Worm (Caenorhabditis elegans) whole organism, L1 larva: ENCODE results near the gene srx-8.

Source experiments
- Y116A8C.19 ChIP-seq: sonication (generic microtip); optimal IDR thresholded peaks from 2 replicates; lab custom pipeline; 2016; ENCODE audit warnings: missing compliant biosample characterization, missing genetic modification characterization, borderline replicate concordance
- ceh-82 ChIP-seq, 3 experiments: fragments of 150-350 bp in 1 of 3; sonication (generic microtip) in 2 of 3; optimal IDR thresholded peaks; 2 replicates each; lab custom pipeline; 2014 to 2017; ENCODE audit warnings: missing biosample characterization in 3 of 3, missing genetic modification characterization in 3 of 3
- efl-3 ChIP-seq: fragments of 200-800 bp; sonication (Bioruptor generic); optimal IDR thresholded peaks from 2 replicates; lab custom pipeline; 2018; ENCODE audit warnings: mild to moderate bottlenecking, missing genetic modification characterization, missing compliant biosample characterization
- elt-3 ChIP-seq, 6 experiments: fragments of 150-350 bp in 1 of 6; sonication (generic microtip); optimal IDR thresholded peaks; 2 replicates each; lab custom pipeline; 2017 to 2018; ENCODE audit warnings: missing biosample characterization in 6 of 6, missing genetic modification characterization in 6 of 6, inconsistent platforms in 1 of 6
- ets-5 ChIP-seq: fragments of 200-800 bp; sonication (Bioruptor generic); IDR thresholded peaks from 2 replicates; pipeline ENCODE4 v1.3.6; 2022; ENCODE audit warnings: missing genetic modification characterization, missing compliant biosample characterization
- fkh-10 ChIP-seq: sonication (generic microtip); optimal IDR thresholded peaks from 2 replicates; lab custom pipeline; 2017; ENCODE audit warnings: missing biosample characterization, missing genetic modification reagents, missing genetic modification characterization
- hlh-17 ChIP-seq: fragments of 200-800 bp; sonication (Bioruptor generic); optimal IDR thresholded peaks from 2 replicates; lab custom pipeline; 2018; ENCODE audit warnings: missing genetic modification characterization, mild to moderate bottlenecking, missing compliant biosample characterization, moderate library complexity, borderline replicate concordance
- hpl-2 ChIP-seq: fragments of 150-350 bp; optimal IDR thresholded peaks from 2 replicates; lab custom pipeline; 2014; ENCODE audit warnings: missing biosample characterization, missing genetic modification reagents, missing genetic modification characterization
- lin-13 ChIP-seq: fragments of 150-350 bp; optimal IDR thresholded peaks from 2 replicates; lab custom pipeline; 2014; ENCODE audit warnings: missing biosample characterization, missing genetic modification reagents, missing genetic modification characterization
- lir-3 ChIP-seq: sonication (generic microtip); optimal IDR thresholded peaks from 2 replicates; lab custom pipeline; 2016; ENCODE audit warnings: mild to moderate bottlenecking, missing genetic modification characterization, moderate library complexity, missing compliant biosample characterization; ENCODE audit not compliant: poor library complexity
- nhr-11 ChIP-seq: fragments of 150-350 bp; optimal IDR thresholded peaks from 2 replicates; lab custom pipeline; 2014; ENCODE audit warnings: missing biosample characterization, missing genetic modification characterization
- skn-1 ChIP-seq: fragments of 150-350 bp; optimal IDR thresholded peaks from 2 replicates; lab custom pipeline; 2014; ENCODE audit warnings: missing biosample characterization, missing genetic modification characterization
- unc-62 ChIP-seq: fragments of 150-350 bp; optimal IDR thresholded peaks from 2 replicates; lab custom pipeline; 2014; ENCODE audit warnings: missing biosample characterization, missing genetic modification reagents, missing genetic modification characterization

DNA sequence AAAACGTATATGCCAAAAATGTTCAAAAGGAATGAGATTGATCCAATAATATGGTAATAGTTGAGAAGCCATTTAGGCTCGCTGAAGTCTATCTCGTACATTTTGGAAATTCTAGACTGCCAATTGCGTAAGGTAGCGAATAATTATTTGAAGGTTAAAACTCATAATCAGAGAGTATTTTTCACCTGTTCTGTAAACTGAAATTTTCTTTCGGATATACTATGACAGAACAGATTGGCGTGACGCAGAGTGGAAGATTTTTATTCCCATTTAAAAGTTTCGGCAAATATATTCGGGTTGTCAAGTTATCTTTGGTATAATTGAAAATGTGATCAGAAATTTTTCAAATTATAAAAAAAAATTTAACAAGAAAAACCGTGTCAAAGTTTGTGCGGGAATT is 12.2 kb upstream of the srx-8 start, which contains the start of gene sri-72:
- TF ChIP-seq hlh-17: no peak
- no peak for TF ChIP-seq Y116A8C.19
- no peak for TF ChIP-seq unc-62 (GFP tag; lab: Kevin White, UChicago)
- TF ChIP-seq efl-3 (GFP tag; lab: Kevin White, UChicago): no peak
- TF ChIP-seq nhr-11 (tag; lab: Kevin White, UChicago): no peak
- no peak for TF ChIP-seq lir-3 (tag; lab: Kevin White, UChicago)
- no peak for TF ChIP-seq skn-1
- no peak for TF ChIP-seq lin-13 (GFP tag; lab: Kevin White, UChicago)
- no peak for TF ChIP-seq ceh-82 (tag; optimal IDR thresholded peaks at IDR 0.05; lab: Kevin White, UChicago)
- no peak for TF ChIP-seq hpl-2 (GFP tag; lab: Kevin White, UChicago)
- no peak for TF ChIP-seq ets-5 (GFP tag; lab: Robert Waterston, UW)
- no peak for TF ChIP-seq fkh-10
- no peak for TF ChIP-seq elt-3 (tag; optimal IDR thresholded peaks at IDR 0.05; lab: Kevin White, UChicago)
